Fruit fly (Drosophila melanogaster) whole organism, embryonic: ENCODE results near the gene CG2256.

ENCODE experiments used
- ATbp ChIP-seq: fragments of 200-800 bp; sonication (Bioruptor generic); optimal IDR thresholded peaks from 2 replicates; lab custom pipeline; 2017; ENCODE audit warnings: missing biosample characterization, mild to moderate bottlenecking, missing genetic modification characterization, missing genetic modification reagents
- Aef1 ChIP-seq: fragments of 200-800 bp; sonication (Bioruptor generic); IDR thresholded peaks from 3 replicates; pipeline ENCODE4 v1.3.6; 2022; ENCODE audit warnings: missing biosample characterization, missing genetic modification characterization
- B-H1 ChIP-seq: fragments of 200-800 bp; sonication (Bioruptor generic); IDR thresholded peaks from 3 replicates; pipeline ENCODE4 v1.3.6; 2022; ENCODE audit warnings: missing biosample characterization, missing genetic modification characterization
- CG11093 ChIP-seq: fragments of 200-800 bp; sonication (Bioruptor generic); IDR thresholded peaks from 3 replicates; pipeline ENCODE4 v1.3.6; 2022; ENCODE audit warnings: missing biosample characterization, missing genetic modification characterization
- CG11398 ChIP-seq: fragments of 200-800 bp; sonication (Bioruptor generic); optimal IDR thresholded peaks from 2 replicates; lab custom pipeline; 2016; ENCODE audit warnings: missing biosample characterization, missing genetic modification characterization
- CG12071 ChIP-seq: fragments of 200-800 bp; sonication (Bioruptor generic); optimal IDR thresholded peaks from 3 replicates; lab custom pipeline; 2018; ENCODE audit warnings: missing biosample characterization, mild to moderate bottlenecking, missing genetic modification characterization
- CG12155 ChIP-seq: fragments of 200-800 bp; sonication (Bioruptor generic); optimal IDR thresholded peaks from 3 replicates; lab custom pipeline; 2016; ENCODE audit warnings: missing biosample characterization, missing genetic modification characterization
- CG12942 ChIP-seq: fragments of 200-800 bp; sonication (Bioruptor generic); optimal IDR thresholded peaks from 3 replicates; lab custom pipeline; 2016; ENCODE audit warnings: missing biosample characterization, missing genetic modification characterization
- CG13296 ChIP-seq: fragments of 200-800 bp; sonication (Bioruptor generic); optimal IDR thresholded peaks from 3 replicates; lab custom pipeline; 2018; ENCODE audit warnings: missing biosample characterization, mild to moderate bottlenecking, missing genetic modification characterization
- CG13894 ChIP-seq: fragments of 200-800 bp; sonication (Bioruptor generic); optimal IDR thresholded peaks from 3 replicates; lab custom pipeline; 2018; ENCODE audit warnings: missing biosample characterization, mild to moderate bottlenecking, missing genetic modification characterization, moderate library complexity
- CG15601 ChIP-seq: fragments of 200-800 bp; sonication (Bioruptor generic); optimal IDR thresholded peaks from 3 replicates; lab custom pipeline; 2019; ENCODE audit warnings: missing biosample characterization, mild to moderate bottlenecking, missing genetic modification characterization, moderate library complexity
- CG1647 ChIP-seq: fragments of 200-800 bp; sonication (Bioruptor generic); optimal IDR thresholded peaks from 3 replicates; lab custom pipeline; 2016; ENCODE audit warnings: missing biosample characterization, missing genetic modification characterization
- CG18011 ChIP-seq: fragments of 200-800 bp; sonication (Bioruptor generic); optimal IDR thresholded peaks from 2 replicates; lab custom pipeline; 2017; ENCODE audit warnings: missing biosample characterization, missing genetic modification characterization, mild to moderate bottlenecking, moderate library complexity, missing genotype
- CG30431 ChIP-seq: fragments of 200-800 bp; sonication (Bioruptor generic); optimal IDR thresholded peaks from 2 replicates; lab custom pipeline; 2017; ENCODE audit warnings: missing biosample characterization, missing genetic modification characterization
- CG3065 ChIP-seq: fragments of 200-800 bp; sonication (Bioruptor generic); optimal IDR thresholded peaks from 2 replicates; lab custom pipeline; 2016; ENCODE audit warnings: missing biosample characterization, missing genetic modification characterization
- CG3163 ChIP-seq: fragments of 200-800 bp; sonication (Bioruptor generic); optimal IDR thresholded peaks from 3 replicates; lab custom pipeline; 2016; ENCODE audit warnings: missing biosample characterization, missing genetic modification characterization
- CG34422 ChIP-seq: fragments of 200-800 bp; sonication (Bioruptor generic); IDR thresholded peaks from 3 replicates; pipeline ENCODE4 v1.3.6; 2022; ENCODE audit warnings: missing biosample characterization, missing genetic modification characterization
- CG4730 ChIP-seq: fragments of 200-800 bp; sonication (Bioruptor generic); IDR thresholded peaks from 2 replicates; pipeline ENCODE4 v1.3.6; 2022; ENCODE audit warnings: missing biosample characterization, missing genetic modification characterization
- CG7372 ChIP-seq: fragments of 200-800 bp; sonication (Bioruptor generic); IDR thresholded peaks from 2 replicates; pipeline ENCODE4 v1.3.6; 2022; ENCODE audit warnings: missing biosample characterization, missing genetic modification characterization
- CG9797 ChIP-seq: fragments of 200-800 bp; sonication (Bioruptor generic); optimal IDR thresholded peaks from 3 replicates; lab custom pipeline; 2018; ENCODE audit warnings: missing biosample characterization, mild to moderate bottlenecking, missing genetic modification characterization
- CHES-1-like ChIP-seq: fragments of 200-800 bp; sonication (Bioruptor generic); optimal IDR thresholded peaks from 2 replicates; lab custom pipeline; 2016; ENCODE audit warnings: missing biosample characterization, missing genetic modification characterization
- Deaf1 ChIP-seq: fragments of 200-800 bp; optimal IDR thresholded peaks from 3 replicates; lab custom pipeline; 2019; ENCODE audit warnings: missing biosample characterization, mild to moderate bottlenecking, missing genetic modification characterization, moderate library complexity
- Dip2 ChIP-seq: fragments of 200-800 bp; sonication (Bioruptor generic); IDR thresholded peaks from 2 replicates; pipeline ENCODE4 v1.3.6; 2022; ENCODE audit warnings: missing biosample characterization, missing genetic modification characterization
- E2f2 ChIP-seq: fragments of 200-800 bp; sonication (Bioruptor generic); IDR thresholded peaks from 2 replicates; pipeline ENCODE4 v1.3.6; 2022; ENCODE audit warnings: missing biosample characterization, missing genetic modification characterization
- Elba2 ChIP-seq: fragments of 200-800 bp; sonication (Bioruptor generic); optimal IDR thresholded peaks from 3 replicates; lab custom pipeline; 2016; ENCODE audit warnings: missing biosample characterization, missing genetic modification characterization
- Ets65A ChIP-seq: fragments of 200-800 bp; sonication (Bioruptor generic); peaks from one replicate; lab custom pipeline; 2016; ENCODE audit warnings: missing biosample characterization, missing genetic modification characterization
- Hr39 ChIP-seq: fragments of >200 bp; optimal IDR thresholded peaks from 2 replicates; lab custom pipeline; 2017
- MBD-R2 ChIP-seq: fragments of 200-800 bp; sonication (Bioruptor generic); IDR thresholded peaks from 2 replicates; pipeline ENCODE4 v1.3.6; 2022; ENCODE audit warnings: missing biosample characterization, missing genetic modification characterization
- Nf-YA ChIP-seq: fragments of 200-800 bp; sonication (Bioruptor generic); IDR thresholded peaks from 2 replicates; pipeline ENCODE4 v1.3.6; 2022; ENCODE audit warnings: missing biosample characterization, missing genetic modification characterization
- Opbp ChIP-seq: fragments of 200-800 bp; sonication (Bioruptor generic); IDR thresholded peaks from 3 replicates; pipeline ENCODE4 v1.3.6; 2022; ENCODE audit warnings: missing biosample characterization, missing genetic modification characterization; ENCODE audit not compliant: partially characterized antibody
- Scr ChIP-seq: fragments of 200-800 bp; sonication (Bioruptor generic); IDR thresholded peaks from 2 replicates; pipeline ENCODE4 v1.3.6; 2022; ENCODE audit warnings: missing biosample characterization, missing genetic modification characterization; ENCODE audit not compliant: partially characterized antibody
- Usf ChIP-seq: fragments of 200-800 bp; sonication (Bioruptor generic); optimal IDR thresholded peaks from 2 replicates; lab custom pipeline; 2017; ENCODE audit warnings: missing genotype, missing biosample characterization, missing genetic modification characterization
- Xrp1 ChIP-seq: fragments of 200-800 bp; sonication (Bioruptor generic); IDR thresholded peaks from 2 replicates; pipeline ENCODE4 v1.3.6; 2022; ENCODE audit warnings: missing biosample characterization, missing genetic modification characterization
- ac ChIP-seq: fragments of 200-800 bp; sonication (Bioruptor generic); optimal IDR thresholded peaks from 3 replicates; lab custom pipeline; 2017; ENCODE audit warnings: missing biosample characterization, mild to moderate bottlenecking, missing genetic modification characterization
- bowl ChIP-seq: fragments of 200-800 bp; sonication (Bioruptor generic); IDR thresholded peaks from 2 replicates; pipeline ENCODE4 v1.3.6; 2022; ENCODE audit warnings: missing biosample characterization, missing genetic modification characterization
- btn ChIP-seq: fragments of 200-800 bp; sonication (Bioruptor generic); optimal IDR thresholded peaks from 2 replicates; lab custom pipeline; 2016; ENCODE audit warnings: missing biosample characterization, missing genetic modification characterization
- cas ChIP-seq: fragments of 200-800 bp; sonication (Bioruptor generic); IDR thresholded peaks from 2 replicates; pipeline ENCODE4 v1.3.6; 2022; ENCODE audit warnings: missing biosample characterization, missing genetic modification characterization
- chn ChIP-seq: fragments of 200-800 bp; sonication (Bioruptor generic); optimal IDR thresholded peaks from 2 replicates; lab custom pipeline; 2016; ENCODE audit warnings: missing biosample characterization, missing genetic modification characterization
- dm ChIP-seq: fragments of 200-800 bp; sonication (Bioruptor generic); optimal IDR thresholded peaks from 3 replicates; lab custom pipeline; 2016; ENCODE audit warnings: missing biosample characterization, missing genetic modification characterization
- en ChIP-seq: fragments of 200-800 bp; sonication (Bioruptor generic); optimal IDR thresholded peaks from 2 replicates; lab custom pipeline; 2016; ENCODE audit warnings: missing biosample characterization, missing genetic modification characterization
- eve ChIP-seq, 2 experiments: fragments of >200 bp; optimal IDR thresholded peaks; 2 replicates each; lab custom pipeline; 2017; ENCODE audit warnings: missing biosample characterization in 2 of 2, missing genetic modification characterization in 2 of 2
- gem ChIP-seq: fragments of 200-800 bp; sonication (Bioruptor generic); optimal IDR thresholded peaks from 2 replicates; lab custom pipeline; 2019; ENCODE audit warnings: missing biosample characterization, mild to moderate bottlenecking, missing genetic modification characterization, moderate library complexity
- kni ChIP-seq: fragments of 200-800 bp; sonication (Bioruptor generic); optimal IDR thresholded peaks from 3 replicates; lab custom pipeline; 2017; ENCODE audit warnings: mild to moderate bottlenecking, missing biosample characterization, missing genetic modification reagents, missing genetic modification characterization
- maf-S ChIP-seq: fragments of 200-800 bp; sonication (Bioruptor generic); optimal IDR thresholded peaks from 2 replicates; lab custom pipeline; 2016; ENCODE audit warnings: missing biosample characterization, missing genetic modification characterization
- mam ChIP-seq: fragments of 200-800 bp; sonication (Bioruptor generic); optimal IDR thresholded peaks from 3 replicates; lab custom pipeline; 2016; ENCODE audit warnings: missing biosample characterization, missing genetic modification characterization
- sens-2 ChIP-seq: fragments of 200-800 bp; sonication (Bioruptor generic); IDR thresholded peaks from 2 replicates; pipeline ENCODE4 v1.3.6; 2022; ENCODE audit warnings: missing biosample characterization, missing genetic modification characterization
- sisA ChIP-seq: fragments of 200-800 bp; sonication (Bioruptor generic); IDR thresholded peaks from 2 replicates; pipeline ENCODE4 v1.3.6; 2022; ENCODE audit warnings: missing biosample characterization, missing genetic modification characterization
- slou ChIP-seq: fragments of 200-800 bp; sonication (Bioruptor generic); optimal IDR thresholded peaks from 3 replicates; lab custom pipeline; 2016; ENCODE audit warnings: missing biosample characterization, missing genetic modification characterization
- ttk ChIP-seq: fragments of 200-800 bp; sonication (Bioruptor generic); IDR thresholded peaks from 2 replicates; pipeline ENCODE4 v2.1.2; 2022; ENCODE audit warnings: missing biosample characterization, missing genetic modification characterization
- z ChIP-seq: fragments of 200-800 bp; sonication (Bioruptor generic); IDR thresholded peaks from 3 replicates; pipeline ENCODE4 v1.3.6; 2022; ENCODE audit warnings: missing biosample characterization, missing genetic modification characterization
- zen ChIP-seq: fragments of 200-800 bp; sonication (Bioruptor generic); optimal IDR thresholded peaks from 3 replicates; lab custom pipeline; 2018; ENCODE audit warnings: missing biosample characterization, mild to moderate bottlenecking, missing genetic modification characterization, moderate library complexity

Gene CG2256

DNA sequence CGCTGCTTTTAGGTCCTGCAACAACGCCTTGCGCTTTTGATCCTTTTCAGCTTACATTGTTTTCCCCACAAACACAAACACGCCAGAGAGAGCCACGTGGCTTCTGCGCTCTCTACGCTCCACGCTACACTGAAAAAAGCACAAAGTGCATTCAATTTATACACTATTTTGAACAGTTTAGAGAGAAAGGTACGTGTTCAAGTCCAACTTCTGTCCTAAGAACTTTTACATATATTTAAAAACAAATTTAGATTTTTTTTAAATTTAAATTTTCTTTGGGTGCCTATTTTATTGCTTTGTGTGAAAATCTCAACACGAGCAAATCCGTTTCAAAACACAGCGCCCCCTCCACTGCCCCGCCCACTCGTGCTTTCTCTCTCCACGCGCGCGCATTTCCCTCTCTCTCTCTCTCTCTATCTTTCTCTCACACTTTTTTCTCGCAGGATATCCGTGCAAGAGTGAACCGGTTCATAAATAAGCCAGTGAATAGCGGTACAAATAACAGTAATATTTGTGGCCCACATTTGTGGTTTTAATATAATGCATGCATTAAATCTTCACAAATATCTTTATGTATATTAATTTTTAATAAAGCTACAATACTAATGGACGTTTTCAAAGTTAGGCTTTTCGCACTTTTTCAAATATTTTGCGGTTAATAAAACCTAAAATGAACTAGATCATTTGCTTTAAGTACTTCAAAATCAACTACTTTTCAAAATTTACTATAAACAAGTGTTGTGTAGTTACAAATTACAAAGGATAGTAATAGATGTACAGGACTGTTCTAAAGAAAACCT lies 13.2 kb upstream of the CG2256 start (continued):
- TF ChIP-seq eve (GFP tag; optimal IDR thresholded peaks at IDR 0.05; lab: Kevin White, UChicago) = no peak
- peak; percentile 80 for TF ChIP-seq CG13894 (tag; lab: Kevin White, UChicago)
- TF ChIP-seq CHES-1-like (GFP tag; lab: Kevin White, UChicago) = peak; percentile 29
- TF ChIP-seq ttk (GFP tag; lab: Robert Waterston, UW) = peak; percentile 74
- no peak for TF ChIP-seq Dip2 (GFP tag; lab: Robert Waterston, UW)
- TF ChIP-seq CG12942 (GFP tag; lab: Kevin White, UChicago) = peak; percentile 67
- peak; percentile 33 for TF ChIP-seq slou (GFP tag; lab: Kevin White, UChicago)
- peak; percentile 84 for TF ChIP-seq CG13296 (GFP tag; lab: Kevin White, UChicago)
- TF ChIP-seq btn = no peak
- TF ChIP-seq Ets65A (GFP tag; lab: Kevin White, UChicago) = peak; percentile 92
- no peak for TF ChIP-seq CG11398 (GFP tag; lab: Kevin White, UChicago)
- peak; percentile 64 for TF ChIP-seq sens-2
- peak; percentile 26 for TF ChIP-seq CG18011 (GFP tag; lab: Kevin White, UChicago)
- TF ChIP-seq bowl = peak; percentile 79; the same call in 1 of the 2 replicates
- no peak for TF ChIP-seq z (GFP tag; lab: Robert Waterston, UW)
- no peak for TF ChIP-seq kni (GFP tag; lab: Kevin White, UChicago)
- TF ChIP-seq sisA = peak; percentile 85
- peak; percentile 84 for TF ChIP-seq CG34422
- TF ChIP-seq Elba2 (GFP tag; lab: Kevin White, UChicago) = no peak
- TF ChIP-seq CG4730 (GFP tag; lab: Robert Waterston, UW) = peak; percentile 80
- TF ChIP-seq ATbp (GFP tag; lab: Kevin White, UChicago) = peak; percentile 90
- TF ChIP-seq B-H1 = peak; percentile 76; the same call in 2 of the 3 replicates
- peak; percentile 81 for TF ChIP-seq Aef1 (GFP tag; lab: Robert Waterston, UW)
- TF ChIP-seq E2f2 (GFP tag; lab: Robert Waterston, UW) = peak; percentile 72
- no peak for TF ChIP-seq CG3163 (GFP tag; lab: Kevin White, UChicago)
- TF ChIP-seq CG9797 (GFP tag; lab: Kevin White, UChicago) = no peak
- peak; percentile 59 for TF ChIP-seq CG3065
- peak; percentile 27 for TF ChIP-seq Usf (GFP tag; lab: Kevin White, UChicago)
- peak; percentile 80 for TF ChIP-seq CG7372 (GFP tag; lab: Robert Waterston, UW)
- peak; percentile 66 for TF ChIP-seq CG30431 (GFP tag; lab: Kevin White, UChicago)
- TF ChIP-seq CG12071 (GFP tag; lab: Kevin White, UChicago) = peak; percentile 71
- TF ChIP-seq chn = peak; percentile 67
- TF ChIP-seq MBD-R2 (GFP tag; lab: Robert Waterston, UW) = peak; percentile 58; the same call in 1 of the 2 replicates
- TF ChIP-seq ac = no peak
- TF ChIP-seq gem = peak; percentile 89
- TF ChIP-seq en (GFP tag; lab: Kevin White, UChicago) = no peak
- TF ChIP-seq CG1647 = peak; percentile 57
- TF ChIP-seq zen (tag; lab: Kevin White, UChicago) = peak; percentile 49
- TF ChIP-seq Opbp (GFP tag; lab: Robert Waterston, UW) = no peak
- TF ChIP-seq CG11093 (GFP tag; lab: Robert Waterston, UW) = peak; percentile 58; the same call in 2 of the 3 replicates
- TF ChIP-seq mam (GFP tag; lab: Kevin White, UChicago) = peak; percentile 70
- TF ChIP-seq CG12155 = peak; percentile 68
- peak; percentile 57 for TF ChIP-seq Deaf1 (tag; lab: Kevin White, UChicago)
- TF ChIP-seq CG15601 (tag; lab: Kevin White, UChicago) = peak; percentile 77
- TF ChIP-seq dm (GFP tag; lab: Kevin White, UChicago) = peak; percentile 27
- TF ChIP-seq Hr39 (lab: Kevin White, UChicago) = no peak
- peak; percentile 6 for TF ChIP-seq maf-S (GFP tag; lab: Kevin White, UChicago)
- TF ChIP-seq Xrp1 (GFP tag; lab: Robert Waterston, UW) = peak; percentile 90
- TF ChIP-seq cas = 0 out of 2 replicates have a peak, but pooled peaks have one; percentile 45
- TF ChIP-seq Nf-YA (GFP tag; lab: Robert Waterston, UW) = peak; percentile 71
- no peak for TF ChIP-seq Scr
